Worm (Caenorhabditis elegans) whole organism, early embryonic: ENCODE results near the gene zmp-5.

Source experiments
- aly-1 ChIP-seq: sonication (generic microtip); optimal IDR thresholded peaks from 2 replicates; lab custom pipeline; 2016; ENCODE audit warnings: missing genetic modification characterization, missing compliant biosample characterization
- ama-1 ChIP-seq: fragments of 150-350 bp; optimal IDR thresholded peaks from 2 replicates; lab custom pipeline; 2014
- ceh-13 ChIP-seq: fragments of 200-800 bp; sonication (Bioruptor generic); optimal IDR thresholded peaks from 2 replicates; lab custom pipeline; 2018; ENCODE audit warnings: mild to moderate bottlenecking, missing genetic modification characterization, missing compliant biosample characterization
- ceh-36 ChIP-seq: sonication (generic microtip); optimal IDR thresholded peaks from 2 replicates; lab custom pipeline; 2016; ENCODE audit warnings: missing genetic modification characterization, inconsistent platforms, missing compliant biosample characterization
- ets-7 ChIP-seq: sonication (generic microtip); optimal IDR thresholded peaks from 2 replicates; lab custom pipeline; 2016; ENCODE audit warnings: missing genotype, missing genetic modification characterization, missing compliant biosample characterization
- flt-1 ChIP-seq: fragments of 200-800 bp; sonication (Bioruptor generic); IDR thresholded peaks from 2 replicates; pipeline ENCODE4 v1.3.6; 2022; ENCODE audit warnings: missing genetic modification characterization, missing compliant biosample characterization
- scrt-1 ChIP-seq: fragments of 200-800 bp; sonication (Bioruptor generic); IDR thresholded peaks from 2 replicates; pipeline ENCODE4 v1.3.6; 2022; ENCODE audit warnings: missing genetic modification characterization, missing compliant biosample characterization
- sea-1 ChIP-seq: fragments of 200-800 bp; sonication (Bioruptor generic); conservative IDR thresholded peaks from 2 replicates; pipeline ENCODE4 v1.3.6; 2022; ENCODE audit warnings: missing genetic modification characterization, missing compliant biosample characterization
- tbx-11 ChIP-seq: fragments of 200-800 bp; sonication (Bioruptor generic); IDR thresholded peaks from 2 replicates; pipeline ENCODE4 v1.3.6; 2022; ENCODE audit warnings: missing genetic modification characterization, missing compliant biosample characterization
- tbx-37 ChIP-seq: fragments of 200-800 bp; sonication (Bioruptor generic); conservative IDR thresholded peaks from 2 replicates; pipeline ENCODE4 v1.3.6; 2022; ENCODE audit warnings: missing genetic modification reagents, missing genetic modification characterization, missing compliant biosample characterization

DNA sequence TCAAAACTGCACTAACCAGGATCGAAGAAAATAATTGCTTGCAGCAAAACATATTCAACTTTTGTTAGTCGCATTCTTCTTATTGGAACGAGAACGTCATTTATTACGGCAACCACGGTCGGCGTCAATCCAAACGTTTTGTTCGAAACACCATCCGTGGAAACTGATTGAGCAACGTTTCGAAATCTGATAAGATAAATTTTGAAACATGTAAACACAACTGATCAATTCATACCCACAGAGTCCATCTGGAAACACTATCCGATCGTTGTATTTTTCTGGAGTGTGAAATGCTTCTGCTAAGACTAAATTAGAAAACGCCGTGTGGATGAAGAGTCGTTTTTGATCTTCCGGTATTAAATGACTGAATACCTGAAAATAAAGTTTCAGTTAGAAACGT, 18.9 kb downstream of the zmp-5 start:
- TF ChIP-seq ama-1 (lab: Kevin White, UChicago): no peak
- no peak for TF ChIP-seq tbx-11 (GFP tag; lab: Robert Waterston, UW)
- no peak for TF ChIP-seq flt-1
- no peak for TF ChIP-seq sea-1 (GFP tag; lab: Robert Waterston, UW)
- TF ChIP-seq tbx-37 (GFP tag; lab: Robert Waterston, UW): no peak
- TF ChIP-seq scrt-1: no peak
- TF ChIP-seq ceh-36 (tag; lab: Kevin White, UChicago): no peak
- no peak for TF ChIP-seq ceh-13 (GFP tag; lab: Kevin White, UChicago)
- no peak for TF ChIP-seq aly-1 (tag; lab: Kevin White, UChicago)
- TF ChIP-seq ets-7 (tag; lab: Kevin White, UChicago): no peak
